Fruit fly (Drosophila melanogaster): ENCODE results near the gene CG10041.

DNA sequence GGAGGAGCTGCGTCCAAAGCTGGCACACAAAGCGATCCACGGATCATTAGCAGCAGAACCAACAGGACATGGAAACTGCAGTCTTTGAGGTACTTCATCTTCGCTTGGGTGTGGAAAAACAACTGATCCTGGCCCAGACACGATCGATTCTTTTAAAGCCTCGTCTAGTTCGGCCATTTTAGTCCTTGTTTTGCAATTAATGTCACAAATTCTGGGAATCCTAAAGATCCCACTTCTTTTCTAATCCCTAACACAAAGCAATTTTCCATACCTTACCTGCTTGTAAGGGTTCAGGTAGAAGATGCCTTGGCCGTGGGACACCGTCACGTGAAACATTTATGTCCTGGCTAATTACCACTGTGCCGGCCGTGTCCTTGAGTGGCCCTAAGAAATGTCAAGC is 30.7 kb upstream of the CG10041 start, which contains the start of gene CG10035:
- TF ChIP-seq CTCF (optimal IDR thresholded peaks at IDR 0.05) (no peak), CG8478 (optimal IDR thresholded peaks at IDR 0.05) (no peak)
